Fruit fly (Drosophila melanogaster) whole organism, pupa: ENCODE data around the gene Rbm13.

Source experiments
- CG10348 ChIP-seq: fragments of 200-800 bp; sonication (Bioruptor generic); IDR thresholded peaks from 2 replicates; pipeline ENCODE4 v1.3.6; 2022; ENCODE audit warnings: missing biosample characterization, missing genetic modification characterization
- CG12605 ChIP-seq: fragments of 200-800 bp; sonication (Bioruptor generic); IDR thresholded peaks from 2 replicates; pipeline ENCODE4 v1.3.6; 2022; ENCODE audit warnings: missing biosample characterization, missing genetic modification characterization
- CG13204 ChIP-seq: fragments of 200-800 bp; sonication (Bioruptor generic); optimal IDR thresholded peaks from 2 replicates; lab custom pipeline; 2018; ENCODE audit warnings: missing biosample characterization, mild to moderate bottlenecking, missing genetic modification characterization, moderate library complexity
- CG15710 ChIP-seq: fragments of 200-800 bp; sonication (Bioruptor generic); optimal IDR thresholded peaks from 2 replicates; lab custom pipeline; 2018; ENCODE audit warnings: missing biosample characterization, mild to moderate bottlenecking, missing genetic modification characterization, moderate library complexity
- CG17806 ChIP-seq: fragments of 200-800 bp; sonication (Bioruptor generic); optimal IDR thresholded peaks from 2 replicates; lab custom pipeline; 2018; ENCODE audit warnings: missing biosample characterization, mild to moderate bottlenecking, missing genetic modification characterization, moderate library complexity
- CG32121 ChIP-seq: fragments of 200-800 bp; sonication (Bioruptor generic); IDR thresholded peaks from 2 replicates; pipeline ENCODE4 v1.3.6; 2022; ENCODE audit warnings: missing biosample characterization, missing genetic modification characterization
- CG8159 ChIP-seq: fragments of 200-800 bp; sonication (Bioruptor generic); optimal IDR thresholded peaks from 3 replicates; lab custom pipeline; 2018; ENCODE audit warnings: missing biosample characterization, mild to moderate bottlenecking, missing genetic modification characterization, moderate library complexity
- CG8301 ChIP-seq: fragments of 200-800 bp; sonication (Bioruptor generic); optimal IDR thresholded peaks from 2 replicates; lab custom pipeline; 2018; ENCODE audit warnings: missing biosample characterization, mild to moderate bottlenecking, missing genetic modification characterization
- CG9948 ChIP-seq: fragments of 200-800 bp; sonication (Bioruptor generic); optimal IDR thresholded peaks from 2 replicates; lab custom pipeline; 2018; ENCODE audit warnings: missing biosample characterization, mild to moderate bottlenecking, missing genetic modification characterization, moderate library complexity
- Pif1B ChIP-seq: fragments of 200-800 bp; sonication (Bioruptor generic); optimal IDR thresholded peaks from 3 replicates; lab custom pipeline; 2016; ENCODE audit warnings: missing biosample characterization, missing genetic modification characterization
- rn ChIP-seq: fragments of 200-800 bp; sonication (Bioruptor generic); IDR thresholded peaks from 2 replicates; pipeline ENCODE4 v1.3.6; 2022; ENCODE audit warnings: missing biosample characterization, missing genetic modification characterization

DNA sequence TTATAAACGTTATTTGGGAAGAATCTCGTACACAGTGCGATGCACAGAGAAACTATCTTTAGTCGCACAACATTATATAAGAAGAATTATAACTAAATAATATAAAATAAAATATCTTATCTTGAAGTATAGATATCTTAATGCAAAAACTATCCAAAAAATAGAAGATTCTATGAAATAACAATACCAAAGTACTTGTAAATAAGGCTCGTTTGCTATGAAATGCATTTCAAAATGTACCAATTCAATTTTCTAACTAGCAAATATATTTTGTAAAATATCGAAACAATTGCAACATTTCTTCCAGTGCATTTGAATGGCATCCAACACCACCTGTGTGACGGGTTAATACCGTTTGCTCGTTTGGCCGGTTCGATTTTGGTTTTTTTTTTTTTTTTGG, 35.2 kb upstream of the Rbm13 start:
- TF ChIP-seq CG12605 (GFP tag; lab: Robert Waterston, UW) (no peak), CG8301 (tag; lab: Kevin White, UChicago) (no peak), CG10348 (GFP tag; lab: Robert Waterston, UW) (no peak), CG13204 (no peak), CG15710 (tag; lab: Kevin White, UChicago) (peak; percentile 23), Pif1B (no peak), rn (GFP tag; lab: Robert Waterston, UW) (no peak), CG17806 (tag; lab: Kevin White, UChicago) (peak; percentile 16), CG32121 (GFP tag; lab: Robert Waterston, UW) (no peak), CG8159 (tag; lab: Kevin White, UChicago) (peak; percentile 44), CG9948 (tag; lab: Kevin White, UChicago) (peak; percentile 33)
